Fruit fly (Drosophila melanogaster) whole organism, embryonic: ENCODE measurements around the gene Cdc50.
A peak's percentile ranks its signal among the peaks of the same experiment; 100 is the strongest.

ENCODE experiments used
- Atf6 ChIP-seq: fragments of 200-800 bp; sonication (Bioruptor generic); IDR thresholded peaks from 2 replicates; pipeline ENCODE4 v1.3.6; 2022; ENCODE audit warnings: missing biosample characterization, missing genetic modification characterization
- Jarid2 ChIP-seq: fragments of 200-800 bp; sonication (Bioruptor generic); optimal IDR thresholded peaks from 3 replicates; lab custom pipeline; 2017; ENCODE audit warnings: mild to moderate bottlenecking, missing biosample characterization, missing genetic modification reagents, missing genetic modification characterization
- Opbp ChIP-seq: fragments of 200-800 bp; sonication (Bioruptor generic); IDR thresholded peaks from 3 replicates; pipeline ENCODE4 v1.3.6; 2022; ENCODE audit warnings: missing biosample characterization, missing genetic modification characterization; ENCODE audit not compliant: partially characterized antibody
- Pdp1 ChIP-seq, 2 experiments: fragments of 200-800 bp; sonication (Bioruptor generic); optimal IDR thresholded peaks; 3 replicates each; lab custom pipeline; 2016; ENCODE audit warnings: missing biosample characterization in 2 of 2, missing genetic modification characterization in 2 of 2, mild to moderate bottlenecking in 1 of 2, moderate library complexity in 1 of 2
- Xrp1 ChIP-seq: fragments of 200-800 bp; sonication (Bioruptor generic); IDR thresholded peaks from 2 replicates; pipeline ENCODE4 v1.3.6; 2022; ENCODE audit warnings: missing biosample characterization, missing genetic modification characterization
- pan ChIP-seq, 4 experiments: fragments of >200 bp in 3 of 4; fragments of 200-800 bp in 1 of 4; sonication (Bioruptor generic) in 1 of 4; optimal IDR thresholded peaks in 3 of 4; IDR thresholded peaks in 1 of 4; 2 replicates each; pipeline versions ENCODE4 v1.3.6 to Lab custom; 2017 to 2022; ENCODE audit warnings: missing biosample characterization in 2 of 4, missing genetic modification characterization in 2 of 4, mixed read lengths in 1 of 4
- phol ChIP-seq: fragments of 200-800 bp; sonication (Bioruptor generic); optimal IDR thresholded peaks from 3 replicates; lab custom pipeline; 2018; ENCODE audit warnings: missing biosample characterization, mild to moderate bottlenecking, missing genetic modification characterization, moderate library complexity

dm6 chrX:16414451-16415368 is 26.4 kb downstream of the Cdc50 start, which contains the start of gene Traf-like:
- TF ChIP-seq Pdp1 (GFP tag; optimal IDR thresholded peaks at IDR 0.05; lab: Kevin White, UChicago) (no peak), Xrp1 (GFP tag; lab: Robert Waterston, UW) (peak; percentile 32; the same call in 1 of the 2 replicates), pan (optimal IDR thresholded peaks at IDR 0.05; lab: Kevin White, UChicago) (no peak), pan (GFP tag; optimal IDR thresholded peaks at IDR 0.05 in 1 of 2, IDR thresholded peaks at IDR 0.05 in 1 of 2) (no peak), Opbp (GFP tag; lab: Robert Waterston, UW) (no peak), Jarid2 (GFP tag; lab: Kevin White, UChicago) (no peak), phol (tag; lab: Kevin White, UChicago) (peak; percentile 23), Atf6 (GFP tag; lab: Robert Waterston, UW) (no peak; the same call in 1 of the 2 replicates)
